Worm (Caenorhabditis elegans) whole organism, late embryonic: ENCODE measurements around the gene pqn-74.

Experiments used
- K09A11.1 ChIP-seq: sonication (generic microtip); optimal IDR thresholded peaks from 2 replicates; lab custom pipeline; 2017; ENCODE audit warnings: antibody characterized with exemption, mild to moderate bottlenecking, missing genetic modification characterization, missing compliant biosample characterization; ENCODE audit not compliant: insufficient read depth
- T23F11.4 ChIP-seq: fragments of 200-800 bp; sonication (Bioruptor generic); optimal IDR thresholded peaks from 2 replicates; lab custom pipeline; 2018; ENCODE audit warnings: mild to moderate bottlenecking, missing genetic modification characterization, missing compliant biosample characterization
- ama-1 ChIP-seq: fragments of 150-350 bp; optimal IDR thresholded peaks from 2 replicates; lab custom pipeline; 2014
- ceh-14 ChIP-seq: sonication (generic microtip); optimal IDR thresholded peaks from 2 replicates; lab custom pipeline; 2016; ENCODE audit warnings: missing genotype, missing genetic modification characterization, missing compliant biosample characterization
- ceh-19 ChIP-seq: fragments of 200-800 bp; sonication (Bioruptor generic); optimal IDR thresholded peaks from 2 replicates; lab custom pipeline; 2018; ENCODE audit warnings: mild to moderate bottlenecking, missing genetic modification characterization, missing compliant biosample characterization
- ceh-22 ChIP-seq: sonication (generic microtip); optimal IDR thresholded peaks from 2 replicates; lab custom pipeline; 2017; ENCODE audit warnings: missing biosample characterization, missing genetic modification characterization
- ceh-30 ChIP-seq: fragments of 150-350 bp; optimal IDR thresholded peaks from 2 replicates; lab custom pipeline; 2014; ENCODE audit warnings: missing biosample characterization, missing genetic modification characterization
- ceh-31 ChIP-seq: sonication (generic microtip); optimal IDR thresholded peaks from 2 replicates; lab custom pipeline; 2016; ENCODE audit warnings: missing genetic modification characterization, missing compliant biosample characterization
- ceh-48 ChIP-seq: sonication (generic microtip); optimal IDR thresholded peaks from 2 replicates; lab custom pipeline; 2016; ENCODE audit warnings: missing genetic modification characterization, inconsistent platforms, missing compliant biosample characterization
- ceh-6 ChIP-seq: fragments of 200-800 bp; sonication (Bioruptor generic); optimal IDR thresholded peaks from 2 replicates; lab custom pipeline; 2018; ENCODE audit warnings: mild to moderate bottlenecking, missing genetic modification characterization, missing compliant biosample characterization
- ceh-9 ChIP-seq: sonication (generic microtip); optimal IDR thresholded peaks from 2 replicates; lab custom pipeline; 2016; ENCODE audit warnings: mild to moderate bottlenecking, missing genetic modification characterization, inconsistent platforms, missing compliant biosample characterization
- dmd-4 ChIP-seq: sonication (generic microtip); optimal IDR thresholded peaks from 2 replicates; lab custom pipeline; 2016; ENCODE audit warnings: borderline replicate concordance, missing genetic modification characterization, missing compliant biosample characterization
- dve-1 ChIP-seq: sonication (generic microtip); optimal IDR thresholded peaks from 2 replicates; lab custom pipeline; 2017; ENCODE audit warnings: antibody characterized with exemption, mild to moderate bottlenecking, missing genetic modification characterization, missing compliant biosample characterization
- fkh-10 ChIP-seq: fragments of 150-350 bp; optimal IDR thresholded peaks from 2 replicates; lab custom pipeline; 2014; ENCODE audit warnings: missing biosample characterization, missing genetic modification reagents, missing genetic modification characterization
- gmeb-2 ChIP-seq: sonication (generic microtip); optimal IDR thresholded peaks from 2 replicates; lab custom pipeline; 2016; ENCODE audit warnings: missing genetic modification characterization, inconsistent platforms, missing compliant biosample characterization
- hlh-15 ChIP-seq: sonication (generic microtip); optimal IDR thresholded peaks from 2 replicates; lab custom pipeline; 2016; ENCODE audit warnings: missing genetic modification characterization, missing compliant biosample characterization
- hlh-30 ChIP-seq: sonication (generic microtip); optimal IDR thresholded peaks from 2 replicates; lab custom pipeline; 2017; ENCODE audit warnings: antibody characterized with exemption, missing genetic modification characterization, missing compliant biosample characterization; ENCODE audit not compliant: insufficient read depth
- hlh-8 ChIP-seq: sonication (generic microtip); optimal IDR thresholded peaks from 2 replicates; lab custom pipeline; 2016; ENCODE audit warnings: missing genotype, missing genetic modification characterization, missing compliant biosample characterization
- lim-6 ChIP-seq: sonication (generic microtip); optimal IDR thresholded peaks from 2 replicates; lab custom pipeline; 2016; ENCODE audit warnings: missing genetic modification characterization, missing compliant biosample characterization
- lin-11 ChIP-seq: fragments of 200-800 bp; sonication (Bioruptor generic); optimal IDR thresholded peaks from 2 replicates; lab custom pipeline; 2018; ENCODE audit warnings: mild to moderate bottlenecking, missing genetic modification characterization, missing compliant biosample characterization
- mec-3 ChIP-seq: sonication (generic microtip); optimal IDR thresholded peaks from 2 replicates; lab custom pipeline; 2016; ENCODE audit warnings: borderline replicate concordance, missing genetic modification characterization, missing compliant biosample characterization
- nhr-11 ChIP-seq: fragments of 150-350 bp; optimal IDR thresholded peaks from 2 replicates; lab custom pipeline; 2014; ENCODE audit warnings: missing biosample characterization, missing genetic modification characterization
- pag-3 ChIP-seq: sonication (generic microtip); optimal IDR thresholded peaks from 2 replicates; lab custom pipeline; 2016; ENCODE audit warnings: missing compliant biosample characterization, missing genetic modification characterization, borderline replicate concordance
- pat-9 ChIP-seq: fragments of 200-800 bp; sonication (Bioruptor generic); optimal IDR thresholded peaks from 2 replicates; lab custom pipeline; 2018; ENCODE audit warnings: mild to moderate bottlenecking, missing genetic modification characterization, moderate library complexity, missing compliant biosample characterization
- pax-1 ChIP-seq: fragments of 150-350 bp; optimal IDR thresholded peaks from 2 replicates; lab custom pipeline; 2014; ENCODE audit warnings: missing biosample characterization, missing genetic modification characterization
- pqm-1 ChIP-seq: sonication (generic microtip); optimal IDR thresholded peaks from 2 replicates; lab custom pipeline; 2016; ENCODE audit warnings: missing genetic modification characterization, missing compliant biosample characterization
- rnt-1 ChIP-seq: sonication (generic microtip); optimal IDR thresholded peaks from 2 replicates; lab custom pipeline; 2016; ENCODE audit warnings: missing genetic modification characterization, missing compliant biosample characterization
- syd-9 ChIP-seq: sonication (generic microtip); optimal IDR thresholded peaks from 2 replicates; lab custom pipeline; 2016; ENCODE audit warnings: mild to moderate bottlenecking, missing genetic modification characterization, moderate library complexity, missing compliant biosample characterization
- tbx-7 ChIP-seq: sonication (generic microtip); optimal IDR thresholded peaks from 2 replicates; lab custom pipeline; 2016; ENCODE audit warnings: missing genotype, missing genetic modification characterization, missing compliant biosample characterization
- ttx-3 ChIP-seq: sonication (generic microtip); optimal IDR thresholded peaks from 2 replicates; lab custom pipeline; 2016; ENCODE audit warnings: missing genetic modification reagents, missing genetic modification characterization, missing compliant biosample characterization
- unc-3 ChIP-seq, 2 experiments: fragments of 200-800 bp in 1 of 2; sonication (Bioruptor generic) in 1 of 2; sonication (generic microtip) in 1 of 2; conservative IDR thresholded peaks in 1 of 2; optimal IDR thresholded peaks in 1 of 2; 2 replicates each; pipeline versions ENCODE4 v1.3.6 to Lab custom; 2016 to 2022; ENCODE audit warnings: missing compliant biosample characterization in 2 of 2, missing genetic modification characterization in 2 of 2, missing genetic modification reagents in 1 of 2
- unc-55 ChIP-seq: sonication (generic microtip); optimal IDR thresholded peaks from 2 replicates; lab custom pipeline; 2017; ENCODE audit warnings: missing biosample characterization, missing genetic modification reagents, missing genetic modification characterization
- ztf-16 ChIP-seq: sonication (generic microtip); optimal IDR thresholded peaks from 2 replicates; lab custom pipeline; 2017; ENCODE audit warnings: missing genetic modification characterization, missing compliant biosample characterization

pqn-74 gene

DNA sequence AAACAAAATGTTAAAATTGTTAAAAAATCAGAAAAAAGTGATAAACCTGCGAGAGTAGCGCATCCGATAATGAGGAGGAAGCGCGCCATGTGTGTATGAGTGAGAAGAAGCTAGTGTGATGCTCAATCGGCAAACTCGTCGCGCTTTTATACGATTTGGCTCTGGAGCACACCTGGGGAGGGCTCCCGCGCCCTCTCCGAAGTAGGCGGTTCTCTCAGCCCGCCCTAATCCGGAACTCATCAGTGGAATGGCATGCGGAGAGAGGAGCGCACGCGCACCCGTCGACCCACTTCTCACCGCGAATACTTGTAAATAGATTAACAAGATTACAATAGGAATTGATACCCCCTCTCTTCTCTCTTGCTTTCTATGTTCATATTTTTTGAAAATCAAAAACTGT, at the start of gene pqn-74:
Gene pqn-74 (minus strand): TSS at position 122 of the 400 bp plus-strand sequence.
- TF ChIP-seq pat-9 = no peak
- TF ChIP-seq unc-55 (GFP tag; lab: Kevin White, UChicago) = no peak
- no peak for TF ChIP-seq nhr-11
- no peak for TF ChIP-seq hlh-30 (tag; lab: Kevin White, UChicago)

DNA sequence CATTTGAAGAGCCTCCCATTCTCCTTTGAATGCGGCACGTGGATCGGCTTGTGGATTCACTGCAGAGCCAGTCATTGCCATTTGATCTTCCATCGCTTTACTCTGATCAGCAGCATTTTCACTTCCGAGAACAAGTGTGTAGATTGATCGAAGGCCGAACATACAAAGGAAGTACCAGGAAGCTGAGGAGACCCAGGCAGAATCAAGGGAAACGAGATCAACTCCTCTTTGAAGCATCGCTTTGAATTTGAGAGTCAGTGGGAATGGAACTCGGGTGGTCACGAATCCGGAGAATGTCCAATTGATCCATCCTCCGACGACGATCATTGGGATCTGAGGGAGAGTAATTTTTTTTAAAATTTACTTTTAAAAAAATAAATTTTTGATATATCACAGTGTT, 49.3 kb upstream of the pqn-74 start:
- TF ChIP-seq tbx-7 (tag; lab: Kevin White, UChicago) = no peak
- TF ChIP-seq ceh-19 = no peak
- TF ChIP-seq T23F11.4 (GFP tag; lab: Kevin White, UChicago) = no peak
- TF ChIP-seq fkh-10 (GFP tag; lab: Kevin White, UChicago) = no peak
- TF ChIP-seq pax-1 (tag; lab: Kevin White, UChicago) = no peak
- TF ChIP-seq ztf-16 = no peak

DNA sequence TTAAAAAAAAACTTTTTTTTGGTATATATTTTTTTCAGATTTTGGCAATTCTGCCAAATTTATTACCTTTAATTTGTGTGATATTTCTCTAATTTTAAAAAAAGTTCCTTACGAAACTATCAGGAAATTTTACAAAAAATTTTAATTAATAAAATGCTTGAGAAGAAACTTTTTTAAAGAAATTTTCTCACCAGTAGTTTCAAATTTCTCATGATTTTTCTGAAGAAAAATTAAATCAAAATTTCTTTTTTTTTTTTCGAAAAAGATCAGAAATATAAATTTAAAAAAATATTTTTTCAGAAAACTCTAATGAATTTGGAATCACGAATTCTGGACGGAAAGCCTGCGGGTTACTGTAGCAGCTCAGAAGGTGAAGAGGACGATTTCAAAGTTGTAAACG, 46.5 kb upstream of the pqn-74 start, which contains the start of gene mau-8:
Gene mau-8 (plus strand): TSS at position 301 of the 400 bp plus-strand sequence.
- TF ChIP-seq ceh-31 = no peak
- TF ChIP-seq hlh-8 (tag; lab: Kevin White, UChicago) = no peak
- no peak for TF ChIP-seq ama-1 (lab: Kevin White, UChicago)

DNA sequence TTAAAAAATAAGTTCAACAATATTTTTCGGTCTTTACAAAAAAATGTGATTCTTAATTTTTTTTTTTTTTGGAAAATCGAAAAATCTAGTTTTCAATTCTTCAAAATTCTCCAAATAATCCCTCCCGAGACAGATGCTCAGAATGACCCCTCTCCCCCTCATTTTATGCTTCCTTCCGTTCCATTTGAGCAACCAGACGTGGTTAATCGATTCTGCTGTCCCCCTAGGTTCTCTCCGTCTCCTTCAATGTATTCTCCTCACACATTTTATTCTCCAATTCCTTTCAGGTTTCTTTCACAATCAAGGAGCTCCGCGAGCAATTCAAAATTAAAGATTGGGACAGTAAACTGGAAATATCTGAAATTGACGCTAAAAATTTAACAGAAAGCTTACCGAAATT, 43.7 kb upstream of the pqn-74 start:
- TF ChIP-seq ceh-48 (peak; percentile 54), dve-1 (tag; lab: Kevin White, UChicago) (no peak)

DNA sequence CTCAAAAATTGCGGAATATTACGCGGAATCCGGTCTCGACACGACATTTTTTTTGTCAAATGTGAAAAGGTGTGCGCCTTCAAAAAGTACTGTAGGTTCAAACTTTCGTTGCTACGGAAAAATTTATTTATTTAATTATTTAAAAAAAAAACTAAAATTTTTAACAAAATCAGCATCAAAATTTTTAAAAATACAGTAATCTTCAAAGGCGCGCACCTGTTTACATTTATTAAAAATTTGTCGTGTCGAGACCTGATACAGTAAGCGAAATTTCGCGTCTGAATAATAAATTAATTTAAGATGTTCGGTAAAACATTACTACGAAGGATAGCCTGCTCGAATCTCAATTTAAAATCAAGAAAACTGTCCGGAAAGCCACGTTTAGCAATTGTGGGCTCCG, 40.5 kb upstream of the pqn-74 start, which contains the start of gene Y62E10A.6:
Gene Y62E10A.6 (plus strand): TSS at position 301 of the 400 bp plus-strand sequence.
- TF ChIP-seq rnt-1 (tag; lab: Kevin White, UChicago) = no peak
- TF ChIP-seq ceh-30 (tag; lab: Kevin White, UChicago) = no peak
- TF ChIP-seq syd-9 = no peak
- TF ChIP-seq ceh-22 (tag; lab: Kevin White, UChicago) = no peak

DNA sequence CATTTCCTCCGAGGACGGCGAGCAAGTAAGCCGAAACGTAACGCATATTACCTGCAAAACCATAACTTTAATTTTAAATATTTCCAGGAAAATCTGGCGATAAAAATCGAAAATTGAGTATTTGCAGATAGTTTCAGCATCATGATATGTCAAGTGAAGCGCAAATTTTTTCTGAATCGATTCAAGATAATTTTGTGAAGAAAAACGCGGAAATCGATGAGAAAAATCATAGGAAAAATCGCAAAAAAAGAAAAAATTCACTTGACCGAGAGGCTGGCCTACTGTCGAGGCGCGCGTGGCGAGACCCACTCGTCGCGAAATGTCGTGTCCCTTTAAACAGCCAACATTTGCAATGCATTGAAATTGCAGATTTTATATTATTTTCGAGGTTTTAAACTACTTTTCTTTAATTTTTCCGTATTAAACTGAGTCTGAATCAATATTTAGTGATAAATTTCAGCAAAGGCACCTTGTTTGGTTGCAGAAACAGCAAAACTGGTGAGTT, 39.1 kb upstream of the pqn-74 start, which contains the start of the genes rla-2, popl-7 and Y62E10A.24:
Gene rla-2 (minus strand): TSS at position 51 of the 505 bp plus-strand sequence.
Gene popl-7 (plus strand): TSS at position 455 of the 505 bp plus-strand sequence.
Gene Y62E10A.24 (plus strand): TSS at position 476 of the 505 bp plus-strand sequence.
- TF ChIP-seq ceh-14 (no peak), lim-6 (no peak), lin-11 (tag; lab: Kevin White, UChicago) (no peak), ceh-19 (no peak), K09A11.1 (tag; lab: Kevin White, UChicago) (no peak), pag-3 (tag; lab: Kevin White, UChicago) (no peak), ceh-30 (tag; lab: Kevin White, UChicago) (no peak), unc-55 (GFP tag; lab: Kevin White, UChicago) (no peak), dve-1 (tag; lab: Kevin White, UChicago) (no peak), mec-3 (tag; lab: Kevin White, UChicago) (no peak), gmeb-2 (tag; lab: Kevin White, UChicago) (no peak), unc-3 (GFP tag; conservative IDR thresholded peaks at IDR 0.05; lab: Robert Waterston, UW) (no peak), unc-3 (tag; optimal IDR thresholded peaks at IDR 0.05; lab: Kevin White, UChicago) (no peak), ceh-48 (no peak), hlh-30 (tag; lab: Kevin White, UChicago) (no peak), hlh-15 (tag; lab: Kevin White, UChicago) (no peak), dmd-4 (no peak), ceh-9 (tag; lab: Kevin White, UChicago) (no peak), pqm-1 (tag; lab: Kevin White, UChicago) (no peak), ceh-6 (GFP tag; lab: Kevin White, UChicago) (no peak), ttx-3 (tag; lab: Kevin White, UChicago) (no peak)
- TF ChIP-seq, all 69 proteins: peak for 0
